Worm (Caenorhabditis elegans): ENCODE data around the gene T05A8.8.

ce11 chrII:2787031-2787512 is 50.6 kb downstream of the T05A8.8 start, which contains the start of the genes F08D12.12 and srpa-72:
- no peak for TF ChIP-seq nhr-28 (tag; optimal IDR thresholded peaks at IDR 0.05)
- TF ChIP-seq unc-39 (tag; optimal IDR thresholded peaks at IDR 0.05) = no peak
- TF ChIP-seq tbx-8 (GFP tag; optimal IDR thresholded peaks at IDR 0.05) = no peak
- peak; percentile 7 for TF ChIP-seq unc-120 (tag; optimal IDR thresholded peaks at IDR 0.05; ENCODE audit: poor library complexity, severe bottlenecking)
- no peak for TF ChIP-seq ces-1 (GFP tag; optimal IDR thresholded peaks at IDR 0.05)
- no peak for TF ChIP-seq unc-62 (GFP tag; optimal IDR thresholded peaks at IDR 0.05)
- no peak for TF ChIP-seq zip-8 (tag; optimal IDR thresholded peaks at IDR 0.05)
- TF ChIP-seq lsy-2 (tag; optimal IDR thresholded peaks at IDR 0.05) = peak; percentile 10
- TF ChIP-seq nhr-237 (tag; optimal IDR thresholded peaks at IDR 0.05) = no peak
- TF ChIP-seq hlh-1 (tag; optimal IDR thresholded peaks at IDR 0.05) = no peak
- no peak for TF ChIP-seq nhr-76 (tag; optimal IDR thresholded peaks at IDR 0.05)
- no peak for TF ChIP-seq M03D4.4 (tag; optimal IDR thresholded peaks at IDR 0.05)
- TF ChIP-seq blmp-1 (tag; optimal IDR thresholded peaks at IDR 0.05) = no peak

All from whole organism, mixed stage, embryonic.